Worm (Caenorhabditis elegans) whole organism, midembryonic: Measurements from ENCODE around the gene wht-3.

Source experiments
- T22C8.4 ChIP-seq: fragments of 200-800 bp; sonication (Bioruptor generic); IDR thresholded peaks from 2 replicates; pipeline ENCODE4 v1.3.6; 2022; ENCODE audit warnings: missing genetic modification characterization, missing compliant biosample characterization
- cog-1 ChIP-seq: sonication (generic microtip); optimal IDR thresholded peaks from 2 replicates; lab custom pipeline; 2016; ENCODE audit warnings: missing genetic modification characterization, missing compliant biosample characterization
- flt-1 ChIP-seq: fragments of 200-800 bp; sonication (Bioruptor generic); IDR thresholded peaks from 2 replicates; pipeline ENCODE4 v1.3.6; 2022; ENCODE audit warnings: missing genetic modification characterization, missing compliant biosample characterization
- klf-2 ChIP-seq: fragments of 200-800 bp; sonication (Bioruptor generic); conservative IDR thresholded peaks from 2 replicates; pipeline ENCODE4 v1.3.6; 2022; ENCODE audit warnings: missing genetic modification reagents, missing genetic modification characterization, missing compliant biosample characterization
- med-1 ChIP-seq: sonication (generic microtip); optimal IDR thresholded peaks from 2 replicates; lab custom pipeline; 2017; ENCODE audit warnings: missing genetic modification characterization, mild to moderate bottlenecking, missing compliant biosample characterization, antibody characterized with exemption, missing genetic modification reagents; ENCODE audit not compliant: insufficient read depth
- ref-1 ChIP-seq: fragments of 200-800 bp; sonication (Bioruptor generic); conservative IDR thresholded peaks from 2 replicates; pipeline ENCODE4 v1.3.6; 2022; ENCODE audit warnings: missing genetic modification reagents, missing genetic modification characterization, missing compliant biosample characterization
- tab-1 ChIP-seq: fragments of 200-800 bp; sonication (Bioruptor generic); IDR thresholded peaks from 2 replicates; pipeline ENCODE4 v1.3.6; 2022; ENCODE audit warnings: missing genetic modification characterization, missing compliant biosample characterization
- ztf-23 ChIP-seq: fragments of 200-800 bp; sonication (Bioruptor generic); IDR thresholded peaks from 2 replicates; pipeline ENCODE4 v1.3.6; 2022; ENCODE audit warnings: missing genetic modification reagents, missing genetic modification characterization, missing compliant biosample characterization
- ztf-29 ChIP-seq: fragments of 200-800 bp; sonication (Bioruptor generic); IDR thresholded peaks from 2 replicates; pipeline ENCODE4 v1.3.6; 2022; ENCODE audit warnings: missing genetic modification reagents, missing genetic modification characterization, missing compliant biosample characterization

wht-3 gene

ce11 chrIII:4189602-4190001, 38.2 kb upstream of the wht-3 start:
- TF ChIP-seq ref-1 (GFP tag; lab: Robert Waterston, UW) (no peak), ztf-29 (0 out of 2 replicates have a peak, but pooled peaks have one; percentile 37), T22C8.4 (GFP tag; lab: Robert Waterston, UW) (no peak), med-1 (no peak), flt-1 (GFP tag; lab: Robert Waterston, UW) (no peak), klf-2 (no peak), tab-1 (GFP tag; lab: Robert Waterston, UW) (no peak), cog-1 (tag; lab: Kevin White, UChicago) (no peak), ztf-23 (no peak)

- TF ChIP-seq ref-1 (GFP tag; lab: Robert Waterston, UW) (no peak), flt-1 (GFP tag; lab: Robert Waterston, UW) (no peak), tab-1 (GFP tag; lab: Robert Waterston, UW) (no peak), ztf-29 (no peak), cog-1 (tag; lab: Kevin White, UChicago) (no peak), klf-2 (no peak), T22C8.4 (GFP tag; lab: Robert Waterston, UW) (no peak), med-1 (no peak), ztf-23 (no peak)
These were observed 36.4 kb upstream of the wht-3 start, which contains the start of gene R74.2 for ce11 chrIII:4187845-4188244. Gene R74.2 (plus strand): TSS chrIII:4188160.

DNA sequence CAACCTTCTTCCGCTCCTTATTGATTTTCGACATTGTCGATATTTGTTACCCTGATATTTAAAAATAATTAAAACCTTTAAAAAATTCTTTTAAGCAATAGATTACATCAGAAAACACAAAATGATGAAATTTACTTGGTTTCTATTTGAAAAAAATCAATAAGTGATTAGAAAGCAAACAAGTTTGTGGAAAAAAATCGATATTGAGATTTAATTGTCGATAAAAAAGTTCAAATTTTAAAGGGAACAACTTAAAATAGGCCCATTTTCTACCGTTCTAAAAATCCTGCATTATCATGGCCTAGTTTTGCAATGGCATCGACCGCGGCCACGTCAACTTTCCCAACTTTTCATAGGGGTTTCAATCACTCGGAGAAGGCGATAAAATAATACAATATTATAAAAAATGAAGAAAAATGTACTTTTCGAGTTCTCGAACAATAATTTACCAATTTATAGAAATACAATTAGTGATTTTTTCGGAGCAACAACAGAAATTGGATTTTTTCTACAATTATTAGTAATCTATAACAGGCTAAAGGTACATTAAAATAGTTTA, 35.4 kb upstream of the wht-3 start, which contains the start of gene lars-1:
Gene lars-1, minus strand, starts transcription at position 51 of the 559 bp plus-strand sequence.
- TF ChIP-seq T22C8.4 (GFP tag; lab: Robert Waterston, UW) (0 out of 2 replicates have a peak, but pooled peaks have one; percentile 19), ztf-29 (no peak), ztf-23 (no peak), cog-1 (tag; lab: Kevin White, UChicago) (no peak), flt-1 (GFP tag; lab: Robert Waterston, UW) (no peak), ref-1 (GFP tag; lab: Robert Waterston, UW) (no peak), klf-2 (no peak), tab-1 (GFP tag; lab: Robert Waterston, UW) (no peak), med-1 (no peak)

ce11 chrIII:4181338-4181737, 29.9 kb upstream of the wht-3 start, which contains the start of gene C16C10.1:
Gene C16C10.1 (minus strand): TSS chrIII:4181438.
- TF ChIP-seq ztf-23, result no peak
- no peak for TF ChIP-seq tab-1 (GFP tag; lab: Robert Waterston, UW)
- TF ChIP-seq ref-1 (GFP tag; lab: Robert Waterston, UW), result no peak
- no peak for TF ChIP-seq T22C8.4 (GFP tag; lab: Robert Waterston, UW)
- TF ChIP-seq ztf-29, result no peak
- TF ChIP-seq flt-1 (GFP tag; lab: Robert Waterston, UW), result no peak
- TF ChIP-seq klf-2, result no peak
- no peak for TF ChIP-seq med-1
- no peak for TF ChIP-seq cog-1 (tag; lab: Kevin White, UChicago)

ce11 chrIII:4178564-4178963, 27.2 kb upstream of the wht-3 start, which contains the start of gene C16C10.2:
Gene C16C10.2 (minus strand): TSS chrIII:4178664.
- TF ChIP-seq ztf-29, result no peak
- TF ChIP-seq tab-1 (GFP tag; lab: Robert Waterston, UW), result no peak
- no peak for TF ChIP-seq ref-1 (GFP tag; lab: Robert Waterston, UW)
- TF ChIP-seq med-1, result no peak
- no peak for TF ChIP-seq cog-1 (tag; lab: Kevin White, UChicago)
- no peak for TF ChIP-seq T22C8.4 (GFP tag; lab: Robert Waterston, UW)
- TF ChIP-seq flt-1 (GFP tag; lab: Robert Waterston, UW), result no peak
- TF ChIP-seq klf-2, result no peak
- TF ChIP-seq ztf-23, result no peak

DNA sequence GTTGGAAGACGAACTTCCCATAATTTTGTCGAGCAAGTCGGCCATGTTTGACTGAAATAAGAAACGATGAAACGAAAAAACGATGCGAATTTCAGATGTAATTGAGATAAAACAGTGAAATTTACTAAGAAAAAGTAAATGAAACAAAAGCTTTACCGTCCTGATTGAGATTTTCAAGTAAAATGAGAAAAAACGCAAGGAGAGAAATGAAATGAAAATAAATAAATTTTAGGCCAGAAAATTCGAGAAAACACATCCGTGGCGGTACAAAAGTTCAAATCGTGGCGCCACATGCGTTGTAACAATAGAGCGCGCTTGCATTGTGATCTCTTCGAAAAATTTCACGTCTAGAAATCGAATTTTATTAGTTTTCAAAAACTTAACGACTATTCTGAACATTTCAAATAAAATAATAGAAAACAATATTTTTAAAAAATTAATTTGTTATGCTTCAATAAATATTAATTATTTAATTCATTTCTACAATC, 24.8 kb upstream of the wht-3 start, which contains the start of the genes hrde-1 and C16C10.13:
Gene hrde-1, minus strand, starts transcription at position 51 of the 488 bp plus-strand sequence.
Gene C16C10.13, plus strand, starts transcription at position 332 of the 488 bp plus-strand sequence.
- TF ChIP-seq T22C8.4 (GFP tag; lab: Robert Waterston, UW) (no peak), med-1 (no peak), ztf-29 (no peak), flt-1 (GFP tag; lab: Robert Waterston, UW) (no peak), tab-1 (GFP tag; lab: Robert Waterston, UW) (no peak), ref-1 (GFP tag; lab: Robert Waterston, UW) (no peak), ztf-23 (no peak), cog-1 (tag; lab: Kevin White, UChicago) (no peak), klf-2 (no peak)

DNA sequence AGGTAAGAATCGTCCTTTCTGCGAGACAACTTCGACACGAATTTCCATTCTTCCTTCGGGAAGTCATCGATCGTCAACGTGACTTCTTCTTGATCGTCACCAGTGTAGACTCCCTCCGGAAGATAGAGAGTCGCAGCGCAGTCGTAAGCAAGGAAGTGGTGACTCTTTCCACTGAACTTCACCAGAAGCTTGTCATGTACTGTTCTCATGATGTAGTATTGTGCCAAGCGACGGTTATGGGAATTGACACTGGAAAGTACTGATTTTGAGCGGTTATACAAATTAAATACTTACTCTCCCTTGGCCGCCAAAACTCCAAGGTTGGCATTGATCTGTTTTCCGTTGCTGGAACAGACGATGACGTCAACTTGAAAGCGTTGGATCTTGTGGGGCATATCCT, 24.1 kb upstream of the wht-3 start:
- TF ChIP-seq ztf-23, result no peak
- no peak for TF ChIP-seq flt-1 (GFP tag; lab: Robert Waterston, UW)
- TF ChIP-seq med-1, result no peak
- TF ChIP-seq T22C8.4 (GFP tag; lab: Robert Waterston, UW), result no peak
- no peak for TF ChIP-seq ztf-29
- no peak for TF ChIP-seq ref-1 (GFP tag; lab: Robert Waterston, UW)
- no peak for TF ChIP-seq klf-2
- TF ChIP-seq cog-1 (tag; lab: Kevin White, UChicago), result no peak
- no peak for TF ChIP-seq tab-1 (GFP tag; lab: Robert Waterston, UW)

- TF ChIP-seq ztf-23 (no peak), cog-1 (tag; lab: Kevin White, UChicago) (no peak), flt-1 (GFP tag; lab: Robert Waterston, UW) (no peak), klf-2 (no peak), ref-1 (GFP tag; lab: Robert Waterston, UW) (no peak), T22C8.4 (GFP tag; lab: Robert Waterston, UW) (no peak), ztf-29 (no peak), tab-1 (GFP tag; lab: Robert Waterston, UW) (no peak), med-1 (no peak)
These were observed 20.8 kb upstream of the wht-3 start for ce11 chrIII:4172210-4172609.

ce11 chrIII:4170903-4171377, 19.5 kb upstream of the wht-3 start, which contains the start of the genes rnf-121 and C16C10.4:
Gene rnf-121 (minus strand): TSS chrIII:4170953.
Gene C16C10.4 (plus strand): TSS chrIII:4171336.
- TF ChIP-seq ztf-29, result peak; percentile 86
- TF ChIP-seq tab-1 (GFP tag; lab: Robert Waterston, UW), result peak; percentile 91
- TF ChIP-seq med-1, result peak; percentile 98
- peak; percentile 65 for TF ChIP-seq T22C8.4 (GFP tag; lab: Robert Waterston, UW)
- peak; percentile 69 for TF ChIP-seq ref-1 (GFP tag; lab: Robert Waterston, UW)
- TF ChIP-seq ztf-23, result peak; percentile 91
- peak; percentile 63 for TF ChIP-seq cog-1 (tag; lab: Kevin White, UChicago)
- TF ChIP-seq flt-1 (GFP tag; lab: Robert Waterston, UW), result peak; percentile 95
- TF ChIP-seq klf-2, result peak; percentile 93
